Worm (Caenorhabditis elegans) whole organism, L3 larva: ENCODE results near the gene lec-9.
"Not testable (repeated sequence)": the region's sequence is repeated elsewhere in the genome, so short reads cannot be mapped to it uniquely, and the experiment has no call there.

Experiments used
- R02D3.7 ChIP-seq: fragments of 150-350 bp; optimal IDR thresholded peaks from 2 replicates; lab custom pipeline; 2014; ENCODE audit warnings: missing biosample characterization, missing genetic modification characterization
- ama-1 ChIP-seq: fragments of 150-350 bp; optimal IDR thresholded peaks from 2 replicates; lab custom pipeline; 2018
- ceh-9 ChIP-seq: sonication (generic microtip); optimal IDR thresholded peaks from 2 replicates; lab custom pipeline; 2018; ENCODE audit warnings: missing biosample characterization, missing genetic modification characterization
- fkh-10 ChIP-seq: sonication (generic microtip); optimal IDR thresholded peaks from 2 replicates; lab custom pipeline; 2017; ENCODE audit warnings: missing biosample characterization, missing genetic modification reagents, missing genetic modification characterization
- hmg-11 ChIP-seq: sonication (generic microtip); optimal IDR thresholded peaks from 2 replicates; lab custom pipeline; 2016; ENCODE audit warnings: missing genetic modification characterization, missing compliant biosample characterization
- nhr-11 ChIP-seq: fragments of 150-350 bp; optimal IDR thresholded peaks from 2 replicates; lab custom pipeline; 2014; ENCODE audit warnings: missing biosample characterization, missing genetic modification characterization
- nhr-12 ChIP-seq: fragments of 150-350 bp; optimal IDR thresholded peaks from 2 replicates; lab custom pipeline; 2014; ENCODE audit warnings: missing biosample characterization, missing genetic modification characterization
- nhr-23 ChIP-seq: fragments of 150-350 bp; optimal IDR thresholded peaks from 2 replicates; lab custom pipeline; 2014; ENCODE audit warnings: missing biosample characterization, missing genetic modification reagents, missing genetic modification characterization
- nhr-25 ChIP-seq: sonication (generic microtip); optimal IDR thresholded peaks from 2 replicates; lab custom pipeline; 2017; ENCODE audit warnings: missing biosample characterization, missing genetic modification characterization
- nhr-77 ChIP-seq: fragments of 150-350 bp; optimal IDR thresholded peaks from 2 replicates; lab custom pipeline; 2014; ENCODE audit warnings: missing biosample characterization, missing genetic modification characterization
- tbx-2 ChIP-seq: sonication (generic microtip); optimal IDR thresholded peaks from 2 replicates; lab custom pipeline; 2016; ENCODE audit warnings: mild to moderate bottlenecking, missing genetic modification characterization, missing compliant biosample characterization

Gene lec-9

ce11 chrX:17642832-17643231, 42.5 kb downstream of the lec-9 start:
- TF ChIP-seq nhr-25 (tag; lab: Kevin White, UChicago) (no peak), nhr-11 (tag; lab: Kevin White, UChicago) (no peak), R02D3.7 (no peak), tbx-2 (tag; lab: Kevin White, UChicago) (no peak), nhr-12 (tag; lab: Kevin White, UChicago) (no peak), fkh-10 (GFP tag; lab: Kevin White, UChicago) (no peak), nhr-77 (tag; lab: Kevin White, UChicago) (no peak), ama-1 (lab: Kevin White, UChicago) (no peak)
- TF ChIP-seq, all 47 proteins: peak for 0

- TF ChIP-seq nhr-23 (tag; lab: Kevin White, UChicago) (peak; percentile 14), ceh-9 (tag; lab: Kevin White, UChicago) (no peak)
Measured at ce11 chrX:17643812-17644211, 43.5 kb downstream of the lec-9 start.

- not testable (repeated sequence) for TF ChIP-seq hmg-11, nhr-77, nhr-23 (tag; lab: Kevin White, UChicago)
- TF ChIP-seq, all 47 proteins: peak for 0; not testable (repeated sequence) for 47
Measured at ce11 chrX:17649380-17649779, 49.1 kb downstream of the lec-9 start, which contains the start of gene tmem-218. tmem-218 (plus strand) TSS chrX:17649680.
